Worm (Caenorhabditis elegans) whole organism, young adult: ENCODE data around the gene B0228.1.

ENCODE experiments used
- F10E7.11 ChIP-seq: sonication (generic microtip); optimal IDR thresholded peaks from 2 replicates; lab custom pipeline; 2017; ENCODE audit warnings: mild to moderate bottlenecking, missing genetic modification characterization, moderate library complexity, missing compliant biosample characterization
- F23B12.7 ChIP-seq: sonication (generic microtip); optimal IDR thresholded peaks from 2 replicates; lab custom pipeline; 2017; ENCODE audit warnings: missing genetic modification characterization, mild to moderate bottlenecking, missing compliant biosample characterization, antibody characterized with exemption, moderate library complexity; ENCODE audit not compliant: insufficient read depth
- F52B5.7 ChIP-seq: sonication (generic microtip); optimal IDR thresholded peaks from 2 replicates; lab custom pipeline; 2016; ENCODE audit warnings: mild to moderate bottlenecking, missing genetic modification characterization, missing compliant biosample characterization
- F55B11.4 ChIP-seq: sonication (generic microtip); optimal IDR thresholded peaks from 2 replicates; lab custom pipeline; 2016; ENCODE audit warnings: missing compliant biosample characterization, missing genetic modification characterization, borderline replicate concordance; ENCODE audit not compliant: insufficient read depth
- K11D2.4 ChIP-seq: fragments of 200-800 bp; sonication (Bioruptor generic); IDR thresholded peaks from 2 replicates; pipeline ENCODE4 v1.3.6; 2022; ENCODE audit warnings: missing genetic modification reagents, missing genetic modification characterization, missing compliant biosample characterization
- ama-1 ChIP-seq, 3 experiments: fragments of 150-350 bp in 1 of 3; sonication (generic microtip) in 2 of 3; optimal IDR thresholded peaks; 2 replicates each; lab custom pipeline; 2014 to 2018; ENCODE audit warnings: missing biosample characterization in 2 of 3, missing genetic modification characterization in 2 of 3, missing genetic modification reagents in 2 of 3
- aptf-2 ChIP-seq: fragments of 200-800 bp; sonication (Bioruptor generic); conservative IDR thresholded peaks from 2 replicates; pipeline ENCODE4 v1.3.6; 2022; ENCODE audit warnings: missing genetic modification reagents, missing genetic modification characterization, missing compliant biosample characterization
- athp-1 ChIP-seq: sonication (generic microtip); optimal IDR thresholded peaks from 2 replicates; lab custom pipeline; 2017; ENCODE audit warnings: mild to moderate bottlenecking, missing genetic modification characterization, missing compliant biosample characterization
- attf-3 ChIP-seq: fragments of 200-800 bp; sonication (Bioruptor generic); conservative IDR thresholded peaks from 2 replicates; pipeline ENCODE4 v1.3.6; 2022; ENCODE audit warnings: missing genetic modification reagents, missing genetic modification characterization, missing compliant biosample characterization
- attf-6 ChIP-seq: fragments of 200-800 bp; sonication (Bioruptor generic); IDR thresholded peaks from 2 replicates; pipeline ENCODE4 v1.3.6; 2022; ENCODE audit warnings: missing genetic modification reagents, missing genetic modification characterization, missing compliant biosample characterization
- cebp-1 ChIP-seq, 2 experiments: fragments of 200-800 bp in 1 of 2; sonication (Bioruptor generic) in 1 of 2; sonication (generic microtip) in 1 of 2; IDR thresholded peaks in 1 of 2; optimal IDR thresholded peaks in 1 of 2; 2 replicates each; pipeline versions ENCODE4 v1.3.6 to Lab custom; 2017 to 2022; ENCODE audit warnings: missing compliant biosample characterization in 2 of 2, missing genetic modification characterization in 2 of 2, mild to moderate bottlenecking in 1 of 2, missing genetic modification reagents in 1 of 2, moderate library complexity in 1 of 2
- ceh-91 ChIP-seq: fragments of 200-800 bp; sonication (Bioruptor generic); IDR thresholded peaks from 2 replicates; pipeline ENCODE4 v1.3.6; 2022; ENCODE audit warnings: missing genetic modification reagents, missing genetic modification characterization, missing compliant biosample characterization
- chd-7 ChIP-seq: sonication (generic microtip); optimal IDR thresholded peaks from 2 replicates; lab custom pipeline; 2016; ENCODE audit warnings: mild to moderate bottlenecking, missing genetic modification characterization, moderate library complexity, missing compliant biosample characterization
- dpl-1 ChIP-seq: fragments of 150-350 bp; optimal IDR thresholded peaks from 2 replicates; lab custom pipeline; 2014; ENCODE audit warnings: missing biosample characterization, missing genetic modification reagents, missing genetic modification characterization
- ekl-4 ChIP-seq: fragments of 200-800 bp; sonication (Bioruptor generic); IDR thresholded peaks from 2 replicates; pipeline ENCODE4 v1.3.6; 2022; ENCODE audit warnings: missing genetic modification reagents, missing genetic modification characterization, missing compliant biosample characterization
- hlh-26 ChIP-seq: fragments of 200-800 bp; sonication (Bioruptor generic); conservative IDR thresholded peaks from 2 replicates; pipeline ENCODE4 v1.3.6; 2022; ENCODE audit warnings: missing genetic modification reagents, missing genetic modification characterization, missing compliant biosample characterization
- hsf-1 ChIP-seq: fragments of 200-800 bp; sonication (Bioruptor generic); IDR thresholded peaks from 2 replicates; pipeline ENCODE4 v1.3.6; 2022; ENCODE audit warnings: missing genetic modification reagents, missing genetic modification characterization, missing compliant biosample characterization
- lag-1 ChIP-seq: fragments of 200-800 bp; sonication (Bioruptor generic); IDR thresholded peaks from 2 replicates; pipeline ENCODE4 v1.3.6; 2022; ENCODE audit warnings: missing genetic modification reagents, missing genetic modification characterization, missing compliant biosample characterization
- madf-10 ChIP-seq: sonication (generic microtip); optimal IDR thresholded peaks from 2 replicates; lab custom pipeline; 2016; ENCODE audit warnings: mild to moderate bottlenecking, missing genetic modification characterization, missing compliant biosample characterization
- madf-3 ChIP-seq: fragments of 200-800 bp; sonication (Bioruptor generic); IDR thresholded peaks from 2 replicates; pipeline ENCODE4 v1.3.6; 2022; ENCODE audit warnings: missing genetic modification reagents, missing genetic modification characterization, missing compliant biosample characterization
- mes-4 ChIP-seq: sonication (generic microtip); optimal IDR thresholded peaks from 2 replicates; lab custom pipeline; 2016; ENCODE audit warnings: missing genotype, missing genetic modification characterization, missing compliant biosample characterization
- nhr-27 ChIP-seq: fragments of 200-800 bp; sonication (Bioruptor generic); optimal IDR thresholded peaks from 2 replicates; lab custom pipeline; 2018; ENCODE audit warnings: mild to moderate bottlenecking, missing genetic modification characterization, moderate library complexity, missing compliant biosample characterization
- nhr-90 ChIP-seq: sonication (generic microtip); optimal IDR thresholded peaks from 2 replicates; lab custom pipeline; 2016; ENCODE audit warnings: missing genotype, mild to moderate bottlenecking, missing genetic modification characterization, missing compliant biosample characterization
- pha-4 ChIP-seq: fragments of 150-350 bp; sonication (generic microtip); optimal IDR thresholded peaks from 2 replicates; lab custom pipeline; 2014; ENCODE audit warnings: missing biosample characterization, missing genetic modification reagents, missing genetic modification characterization
- rcor-1 ChIP-seq: fragments of 200-800 bp; sonication (Bioruptor generic); IDR thresholded peaks from 2 replicates; pipeline ENCODE4 v1.3.6; 2022; ENCODE audit warnings: missing genetic modification reagents, missing genetic modification characterization, missing compliant biosample characterization
- rec-8 ChIP-seq, 2 experiments: sonication (generic microtip); optimal IDR thresholded peaks; 2 replicates each; lab custom pipeline; 2016; ENCODE audit warnings: mild to moderate bottlenecking in 2 of 2, missing genetic modification characterization in 2 of 2, missing genetic modification reagents in 2 of 2, missing genotype in 2 of 2, missing biosample characterization in 1 of 2, missing compliant biosample characterization in 1 of 2, moderate library complexity in 1 of 2
- sdz-38 ChIP-seq: sonication (generic microtip); optimal IDR thresholded peaks from 2 replicates; lab custom pipeline; 2016; ENCODE audit warnings: missing genotype, missing genetic modification characterization, missing compliant biosample characterization
- snpc-1.3 ChIP-seq: sonication (generic microtip); optimal IDR thresholded peaks from 2 replicates; lab custom pipeline; 2017; ENCODE audit warnings: missing genetic modification characterization, mild to moderate bottlenecking, missing compliant biosample characterization, antibody characterized with exemption, moderate library complexity, missing genotype, missing genetic modification reagents; ENCODE audit not compliant: insufficient read depth
- snpc-4 ChIP-seq, 5 experiments: fragments of 150-350 bp in 1 of 5; sonication (generic microtip) in 4 of 5; optimal IDR thresholded peaks; 2 replicates each; lab custom pipeline; 2014 to 2018; ENCODE audit warnings: missing genetic modification characterization in 5 of 5, missing biosample characterization in 3 of 5, antibody characterized with exemption in 2 of 5, mild to moderate bottlenecking in 2 of 5, missing compliant biosample characterization in 2 of 5, missing genotype in 2 of 5, moderate library complexity in 2 of 5, missing genetic modification reagents in 1 of 5
- somi-1 ChIP-seq: fragments of 200-800 bp; sonication (Bioruptor generic); optimal IDR thresholded peaks from 2 replicates; lab custom pipeline; 2018; ENCODE audit warnings: mild to moderate bottlenecking, missing genetic modification characterization, missing compliant biosample characterization
- tbx-9 ChIP-seq: sonication (generic microtip); optimal IDR thresholded peaks from 2 replicates; lab custom pipeline; 2016; ENCODE audit warnings: borderline replicate concordance, missing genetic modification characterization, inconsistent platforms, missing compliant biosample characterization
- zfh-2 ChIP-seq: fragments of 200-800 bp; sonication (Bioruptor generic); conservative IDR thresholded peaks from 2 replicates; pipeline ENCODE4 v1.3.6; 2022; ENCODE audit warnings: missing genetic modification reagents, missing genetic modification characterization, missing compliant biosample characterization
- zim-3 ChIP-seq: sonication (generic microtip); optimal IDR thresholded peaks from 2 replicates; lab custom pipeline; 2017; ENCODE audit warnings: mild to moderate bottlenecking, missing genetic modification characterization, moderate library complexity, missing compliant biosample characterization
- ztf-18 ChIP-seq: sonication (generic microtip); optimal IDR thresholded peaks from 2 replicates; lab custom pipeline; 2016; ENCODE audit warnings: missing genotype, mild to moderate bottlenecking, missing genetic modification characterization, missing compliant biosample characterization
- ztf-6 ChIP-seq: fragments of 200-800 bp; sonication (Bioruptor generic); IDR thresholded peaks from 2 replicates; pipeline ENCODE4 v1.3.6; 2022; ENCODE audit warnings: missing genetic modification reagents, missing genetic modification characterization, missing compliant biosample characterization

Gene B0228.1

DNA sequence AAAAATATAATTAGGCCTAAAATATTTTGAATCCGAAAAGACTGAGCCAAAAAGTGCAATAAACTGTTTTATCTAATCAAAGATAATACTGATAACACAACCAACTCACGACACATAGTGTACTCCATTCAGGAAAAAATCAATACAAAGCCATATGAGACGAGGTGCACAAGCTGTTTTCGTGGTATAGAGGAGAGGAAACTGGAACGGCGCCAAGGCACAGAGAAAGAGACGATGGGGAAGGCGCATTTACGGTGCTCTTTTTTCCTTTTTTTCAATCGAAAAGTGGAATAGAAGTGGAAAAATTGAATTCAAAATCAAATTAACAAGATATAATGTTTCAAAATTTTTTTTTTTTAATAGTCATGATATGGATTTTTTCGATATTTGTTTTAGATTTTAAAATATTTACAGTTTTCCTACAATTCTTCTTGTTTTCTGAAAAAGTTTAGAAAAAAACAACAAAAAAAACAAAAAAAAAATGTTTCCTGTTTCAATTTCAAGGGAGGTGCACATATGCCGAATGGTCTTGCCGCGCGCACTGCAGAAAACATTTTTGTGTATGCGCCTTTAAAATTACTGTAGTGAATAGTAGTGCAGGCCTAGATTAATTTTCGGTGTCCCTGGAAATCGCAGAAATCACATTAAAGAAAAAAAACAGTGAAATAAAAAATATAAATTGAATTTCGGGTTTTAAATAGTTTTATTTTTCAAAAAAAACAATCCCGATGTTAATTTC lies 3.4 kb downstream of the B0228.1 start, which contains the start of gene B0228.7 (continued):
- peak; percentile 19 for TF ChIP-seq snpc-4 (GFP tag; optimal IDR thresholded peaks at IDR 0.05; lab: Kevin White, UChicago)
- TF ChIP-seq snpc-4 (tag; optimal IDR thresholded peaks at IDR 0.05; lab: Kevin White, UChicago), result no peak
- no peak for TF ChIP-seq rec-8 (tag; optimal IDR thresholded peaks at IDR 0.05; lab: Kevin White, UChicago)
- no peak for TF ChIP-seq hlh-26 (GFP tag; lab: Robert Waterston, UW)
- no peak for TF ChIP-seq cebp-1 (GFP tag; IDR thresholded peaks at IDR 0.05; lab: Robert Waterston, UW)
- no peak for TF ChIP-seq cebp-1 (tag; optimal IDR thresholded peaks at IDR 0.05; lab: Kevin White, UChicago)
- TF ChIP-seq athp-1 (tag; lab: Kevin White, UChicago), result peak; percentile 2

DNA sequence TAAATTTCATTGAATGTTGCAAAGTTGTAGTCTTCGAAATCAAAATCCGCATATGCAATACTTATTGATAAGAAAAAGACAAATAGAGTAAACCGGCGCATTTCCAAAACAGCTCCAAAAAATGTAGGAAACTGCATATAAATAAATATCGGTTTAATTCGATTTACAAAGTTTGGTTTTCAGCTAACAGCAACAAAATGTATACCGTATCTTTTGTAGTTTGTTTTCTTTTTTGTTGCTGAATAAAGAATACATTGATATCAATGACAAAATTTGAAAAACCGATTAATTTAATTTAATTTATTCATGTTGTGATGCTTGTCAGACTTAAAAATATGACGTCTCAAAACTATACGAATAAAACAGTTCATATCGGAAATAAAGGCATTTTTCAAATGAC lies 6.3 kb downstream of the B0228.1 start, which contains the start of gene B0228.8:
B0228.8 (minus strand) TSS at position 101 of the 400 bp plus-strand sequence.
- TF ChIP-seq aptf-2, result no peak
- TF ChIP-seq somi-1 (GFP tag; lab: Kevin White, UChicago), result no peak
- TF ChIP-seq nhr-27 (tag; lab: Kevin White, UChicago), result no peak
- no peak for TF ChIP-seq F52B5.7 (tag; lab: Kevin White, UChicago)
- no peak for TF ChIP-seq ztf-6 (GFP tag; lab: Robert Waterston, UW)
- TF ChIP-seq hlh-26 (GFP tag; lab: Robert Waterston, UW), result no peak
- no peak for TF ChIP-seq pha-4 (tag; lab: Kevin White, UChicago)
- no peak for TF ChIP-seq snpc-4 (GFP tag; optimal IDR thresholded peaks at IDR 0.05; lab: Kevin White, UChicago)
- TF ChIP-seq snpc-4 (tag; optimal IDR thresholded peaks at IDR 0.05; lab: Kevin White, UChicago), result no peak
- TF ChIP-seq chd-7, result no peak
- TF ChIP-seq attf-6, result no peak
- TF ChIP-seq K11D2.4, result no peak
- TF ChIP-seq F10E7.11, result no peak
- no peak for TF ChIP-seq F55B11.4 (tag; lab: Kevin White, UChicago)
- TF ChIP-seq attf-3 (GFP tag; lab: Robert Waterston, UW), result no peak
- TF ChIP-seq lag-1 (GFP tag; lab: Robert Waterston, UW), result no peak
- no peak for TF ChIP-seq hsf-1 (GFP tag; lab: Robert Waterston, UW)
- TF ChIP-seq ztf-18 (tag; lab: Kevin White, UChicago), result no peak
- TF ChIP-seq F23B12.7 (tag; lab: Kevin White, UChicago), result no peak

ce11 chrII:7763569-7763968 lies 8.4 kb downstream of the B0228.1 start, which contains the start of gene B0228.9:
B0228.9 (minus strand) TSS chrII:7763669.
- TF ChIP-seq zim-3 (tag; lab: Kevin White, UChicago), result no peak
- TF ChIP-seq zfh-2 (GFP tag; lab: Robert Waterston, UW), result no peak
- TF ChIP-seq nhr-90 (tag; lab: Kevin White, UChicago), result no peak
- no peak for TF ChIP-seq rec-8 (tag; optimal IDR thresholded peaks at IDR 0.05; lab: Kevin White, UChicago)
- no peak for TF ChIP-seq sdz-38 (tag; lab: Kevin White, UChicago)
- no peak for TF ChIP-seq F10E7.11
- no peak for TF ChIP-seq ekl-4
- no peak for TF ChIP-seq snpc-1.3
- no peak for TF ChIP-seq tbx-9 (tag; lab: Kevin White, UChicago)
- TF ChIP-seq aptf-2, result no peak
- TF ChIP-seq ceh-91, result no peak
- TF ChIP-seq dpl-1 (GFP tag; lab: Kevin White, UChicago), result no peak
- TF ChIP-seq madf-3 (GFP tag; lab: Robert Waterston, UW), result no peak
- TF ChIP-seq rcor-1 (GFP tag; lab: Robert Waterston, UW), result no peak
- no peak for TF ChIP-seq ama-1 (optimal IDR thresholded peaks at IDR 0.05; lab: Kevin White, UChicago)
- TF ChIP-seq ama-1 (GFP tag; optimal IDR thresholded peaks at IDR 0.05; lab: Kevin White, UChicago), result no peak
- TF ChIP-seq snpc-4 (GFP tag; optimal IDR thresholded peaks at IDR 0.05; lab: Kevin White, UChicago), result no peak
- no peak for TF ChIP-seq snpc-4 (tag; optimal IDR thresholded peaks at IDR 0.05; lab: Kevin White, UChicago)
- TF ChIP-seq mes-4 (tag; lab: Kevin White, UChicago), result no peak
- TF ChIP-seq madf-10 (tag; lab: Kevin White, UChicago), result no peak
